Fruit fly (Drosophila melanogaster) whole organism, embryonic: ENCODE measurements around the gene Dpm1.

Source experiments
- Ada2b ChIP-seq: fragments of 200-800 bp; sonication (Bioruptor generic); IDR thresholded peaks from 2 replicates; pipeline ENCODE4 v1.3.6; 2022; ENCODE audit warnings: missing biosample characterization, missing genetic modification characterization
- CG10321 ChIP-seq: fragments of 200-800 bp; sonication (Bioruptor generic); IDR thresholded peaks from 2 replicates; pipeline ENCODE4 v1.3.6; 2022; ENCODE audit warnings: missing biosample characterization, missing genetic modification characterization
- CG12299 ChIP-seq: fragments of 200-800 bp; sonication (Bioruptor generic); optimal IDR thresholded peaks from 2 replicates; lab custom pipeline; 2018; ENCODE audit warnings: missing biosample characterization, mild to moderate bottlenecking, missing genetic modification characterization
- CG12744 ChIP-seq: fragments of 200-800 bp; sonication (Bioruptor generic); optimal IDR thresholded peaks from 2 replicates; lab custom pipeline; 2016; ENCODE audit warnings: missing biosample characterization, missing genetic modification characterization
- CG12769 ChIP-seq: fragments of 200-800 bp; sonication (Bioruptor generic); optimal IDR thresholded peaks from 2 replicates; lab custom pipeline; 2019; ENCODE audit warnings: missing biosample characterization, mild to moderate bottlenecking, missing genetic modification characterization, moderate library complexity
- CG13287 ChIP-seq: fragments of 200-800 bp; sonication (Bioruptor generic); IDR thresholded peaks from 2 replicates; pipeline ENCODE4 v1.3.6; 2022; ENCODE audit warnings: missing biosample characterization, missing genetic modification characterization; ENCODE audit not compliant: partially characterized antibody
- CG13424 ChIP-seq: fragments of 200-800 bp; sonication (Bioruptor generic); optimal IDR thresholded peaks from 2 replicates; lab custom pipeline; 2019; ENCODE audit warnings: missing biosample characterization, mild to moderate bottlenecking, missing genetic modification characterization, moderate library complexity
- CG14667 ChIP-seq: fragments of 200-800 bp; sonication (Bioruptor generic); IDR thresholded peaks from 2 replicates; pipeline ENCODE4 v1.3.6; 2022; ENCODE audit warnings: missing biosample characterization, missing genetic modification characterization
- CG17359 ChIP-seq: fragments of 200-800 bp; sonication (Bioruptor generic); optimal IDR thresholded peaks from 3 replicates; lab custom pipeline; 2018; ENCODE audit warnings: missing biosample characterization, mild to moderate bottlenecking, missing genetic modification characterization, moderate library complexity
- CG17361 ChIP-seq: fragments of 200-800 bp; sonication (Bioruptor generic); IDR thresholded peaks from 3 replicates; pipeline ENCODE4 v1.3.6; 2022; ENCODE audit warnings: missing biosample characterization, missing genetic modification characterization
- CG17802 ChIP-seq: fragments of 200-800 bp; sonication (Bioruptor generic); optimal IDR thresholded peaks from 2 replicates; lab custom pipeline; 2018; ENCODE audit warnings: missing biosample characterization, mild to moderate bottlenecking, missing genetic modification characterization, moderate library complexity
- CG18476 ChIP-seq: fragments of 200-800 bp; sonication (Bioruptor generic); optimal IDR thresholded peaks from 2 replicates; lab custom pipeline; 2016; ENCODE audit warnings: missing biosample characterization, mild to moderate bottlenecking, missing genetic modification characterization
- CG30020 ChIP-seq: fragments of 200-800 bp; optimal IDR thresholded peaks from 2 replicates; lab custom pipeline; 2019; ENCODE audit warnings: missing biosample characterization, mild to moderate bottlenecking, missing genetic modification characterization, moderate library complexity
- CG34422 ChIP-seq: fragments of 200-800 bp; sonication (Bioruptor generic); IDR thresholded peaks from 3 replicates; pipeline ENCODE4 v1.3.6; 2022; ENCODE audit warnings: missing biosample characterization, missing genetic modification characterization
- CG7839 ChIP-seq: fragments of 200-800 bp; sonication (Bioruptor generic); optimal IDR thresholded peaks from 3 replicates; lab custom pipeline; 2018; ENCODE audit warnings: missing biosample characterization, mild to moderate bottlenecking, missing genetic modification characterization, moderate library complexity
- CG7928 ChIP-seq: fragments of 200-800 bp; sonication (Bioruptor generic); optimal IDR thresholded peaks from 2 replicates; lab custom pipeline; 2017; ENCODE audit warnings: missing biosample characterization, mild to moderate bottlenecking, missing genetic modification characterization
- CG8290 ChIP-seq, 3 experiments: fragments of 200-800 bp; sonication (Bioruptor generic); optimal IDR thresholded peaks; 2 replicates each; lab custom pipeline; 2016 to 2019; ENCODE audit warnings: missing biosample characterization in 3 of 3, missing genetic modification characterization in 3 of 3, mild to moderate bottlenecking in 2 of 3, moderate library complexity in 1 of 3
- CG8765 ChIP-seq: fragments of 200-800 bp; sonication (Bioruptor generic); IDR thresholded peaks from 2 replicates; pipeline ENCODE4 v1.3.6; 2022; ENCODE audit warnings: missing biosample characterization, missing genetic modification characterization
- CG8924 ChIP-seq: fragments of 200-800 bp; optimal IDR thresholded peaks from 3 replicates; lab custom pipeline; 2019; ENCODE audit warnings: missing biosample characterization, mild to moderate bottlenecking, missing genetic modification characterization, moderate library complexity
- CG9437 ChIP-seq: fragments of 200-800 bp; sonication (Bioruptor generic); optimal IDR thresholded peaks from 2 replicates; lab custom pipeline; 2018; ENCODE audit warnings: missing biosample characterization, mild to moderate bottlenecking, missing genetic modification characterization
- CHES-1-like ChIP-seq: fragments of 200-800 bp; sonication (Bioruptor generic); optimal IDR thresholded peaks from 2 replicates; lab custom pipeline; 2016; ENCODE audit warnings: missing biosample characterization, missing genetic modification characterization
- CrebB ChIP-seq: fragments of 200-800 bp; sonication (Bioruptor generic); optimal IDR thresholded peaks from 3 replicates; lab custom pipeline; 2018; ENCODE audit warnings: missing biosample characterization, mild to moderate bottlenecking, missing genetic modification characterization
- MTF-1 ChIP-seq: fragments of 200-800 bp; sonication (Bioruptor generic); optimal IDR thresholded peaks from 2 replicates; lab custom pipeline; 2018; ENCODE audit warnings: missing biosample characterization, mild to moderate bottlenecking, missing genetic modification characterization, borderline replicate concordance
- Med ChIP-seq: fragments of 200-800 bp; sonication (Bioruptor generic); peaks from one replicate; lab custom pipeline; 2016; ENCODE audit warnings: missing biosample characterization, missing genetic modification characterization, mild to moderate bottlenecking, inconsistent platforms, moderate library complexity
- Mes4 ChIP-seq: fragments of 200-800 bp; sonication (Bioruptor generic); optimal IDR thresholded peaks from 2 replicates; lab custom pipeline; 2016; ENCODE audit warnings: missing biosample characterization, missing genetic modification characterization
- NfI ChIP-seq: fragments of 200-800 bp; sonication (Bioruptor generic); optimal IDR thresholded peaks from 3 replicates; lab custom pipeline; 2018; ENCODE audit warnings: missing biosample characterization, mild to moderate bottlenecking, missing genetic modification characterization, moderate library complexity
- Opbp ChIP-seq: fragments of 200-800 bp; sonication (Bioruptor generic); IDR thresholded peaks from 3 replicates; pipeline ENCODE4 v1.3.6; 2022; ENCODE audit warnings: missing biosample characterization, missing genetic modification characterization; ENCODE audit not compliant: partially characterized antibody
- Ravus ChIP-seq: fragments of 200-800 bp; sonication (Bioruptor generic); IDR thresholded peaks from 2 replicates; pipeline ENCODE4 v1.3.6; 2022; ENCODE audit warnings: missing biosample characterization, missing genetic modification characterization
- Rx ChIP-seq: fragments of 200-800 bp; sonication (Bioruptor generic); IDR thresholded peaks from 2 replicates; pipeline ENCODE4 v1.3.6; 2022; ENCODE audit warnings: missing biosample characterization, missing genetic modification characterization
- Tbp ChIP-seq: fragments of >200 bp; optimal IDR thresholded peaks from 2 replicates; lab custom pipeline; 2018; ENCODE audit warnings: missing biosample characterization, missing genetic modification characterization
- ash1 ChIP-seq: fragments of 200-800 bp; sonication (Bioruptor generic); optimal IDR thresholded peaks from 2 replicates; lab custom pipeline; 2018; ENCODE audit warnings: missing biosample characterization, mild to moderate bottlenecking, missing genetic modification characterization
- bcd ChIP-seq: fragments of 200-800 bp; sonication (Bioruptor generic); optimal IDR thresholded peaks from 2 replicates; lab custom pipeline; 2017; ENCODE audit warnings: missing biosample characterization, mild to moderate bottlenecking, missing genetic modification characterization
- cad ChIP-seq: fragments of >200 bp; optimal IDR thresholded peaks from 2 replicates; lab custom pipeline; 2017; ENCODE audit warnings: missing biosample characterization, missing genetic modification characterization
- cwo ChIP-seq: fragments of 200-800 bp; sonication (Bioruptor generic); optimal IDR thresholded peaks from 3 replicates; lab custom pipeline; 2017; ENCODE audit warnings: missing biosample characterization, missing genetic modification characterization, mild to moderate bottlenecking, moderate library complexity, missing genetic modification reagents
- ewg ChIP-seq: fragments of 200-800 bp; sonication (Bioruptor generic); optimal IDR thresholded peaks from 3 replicates; lab custom pipeline; 2017; ENCODE audit warnings: mild to moderate bottlenecking, missing biosample characterization, missing genetic modification reagents, missing genetic modification characterization
- gem ChIP-seq: fragments of 200-800 bp; sonication (Bioruptor generic); optimal IDR thresholded peaks from 2 replicates; lab custom pipeline; 2019; ENCODE audit warnings: missing biosample characterization, mild to moderate bottlenecking, missing genetic modification characterization, moderate library complexity
- hth ChIP-seq: fragments of >200 bp; optimal IDR thresholded peaks from 2 replicates; lab custom pipeline; 2017; ENCODE audit warnings: inconsistent platforms
- ken ChIP-seq: fragments of 200-800 bp; sonication (Bioruptor generic); IDR thresholded peaks from 3 replicates; pipeline ENCODE4 v1.3.6; 2022; ENCODE audit warnings: missing biosample characterization, missing genetic modification characterization
- klu ChIP-seq: fragments of 200-800 bp; sonication (Bioruptor generic); IDR thresholded peaks from 2 replicates; pipeline ENCODE4 v1.3.6; 2022; ENCODE audit warnings: missing biosample characterization, missing genetic modification characterization
- luna ChIP-seq: fragments of 200-800 bp; sonication (Bioruptor generic); optimal IDR thresholded peaks from 2 replicates; lab custom pipeline; 2016; ENCODE audit warnings: missing biosample characterization, missing genetic modification characterization
- odd ChIP-seq: fragments of 200-800 bp; sonication (Bioruptor generic); optimal IDR thresholded peaks from 2 replicates; lab custom pipeline; 2017; ENCODE audit warnings: missing biosample characterization, mild to moderate bottlenecking, missing genetic modification characterization
- sc ChIP-seq, 3 experiments: fragments of >200 bp in 2 of 3; fragments of 200-800 bp in 1 of 3; sonication (Bioruptor generic) in 1 of 3; optimal IDR thresholded peaks; 2 replicates in 2 of 3; 3 replicates in 1 of 3; lab custom pipeline; 2017; ENCODE audit warnings: mild to moderate bottlenecking in 1 of 3, missing biosample characterization in 1 of 3, missing genetic modification characterization in 1 of 3, missing genetic modification reagents in 1 of 3
- schlank ChIP-seq: fragments of 200-800 bp; sonication (Bioruptor generic); optimal IDR thresholded peaks from 2 replicates; lab custom pipeline; 2018; ENCODE audit warnings: missing biosample characterization, mild to moderate bottlenecking, missing genetic modification characterization
- shn ChIP-seq: fragments of 200-800 bp; sonication (Bioruptor generic); optimal IDR thresholded peaks from 3 replicates; lab custom pipeline; 2016; ENCODE audit warnings: missing biosample characterization, missing genetic modification characterization
- slp2 ChIP-seq: fragments of 200-800 bp; sonication (Bioruptor generic); optimal IDR thresholded peaks from 2 replicates; lab custom pipeline; 2016; ENCODE audit warnings: missing biosample characterization, missing genetic modification characterization
- so ChIP-seq: fragments of 200-800 bp; sonication (Bioruptor generic); IDR thresholded peaks from 3 replicates; pipeline ENCODE4 v1.3.6; 2022; ENCODE audit warnings: missing biosample characterization, missing genetic modification characterization
- sob ChIP-seq: fragments of 200-800 bp; sonication (Bioruptor generic); IDR thresholded peaks from 2 replicates; pipeline ENCODE4 v1.3.6; 2022; ENCODE audit warnings: missing biosample characterization, missing genetic modification characterization
- sug ChIP-seq: fragments of 200-800 bp; optimal IDR thresholded peaks from 2 replicates; lab custom pipeline; 2019; ENCODE audit warnings: missing biosample characterization, mild to moderate bottlenecking, missing genetic modification characterization, moderate library complexity
- trh ChIP-seq: fragments of 200-800 bp; sonication (Bioruptor generic); optimal IDR thresholded peaks from 2 replicates; lab custom pipeline; 2016; ENCODE audit warnings: missing biosample characterization, missing genetic modification characterization

Dpm1 gene

DNA sequence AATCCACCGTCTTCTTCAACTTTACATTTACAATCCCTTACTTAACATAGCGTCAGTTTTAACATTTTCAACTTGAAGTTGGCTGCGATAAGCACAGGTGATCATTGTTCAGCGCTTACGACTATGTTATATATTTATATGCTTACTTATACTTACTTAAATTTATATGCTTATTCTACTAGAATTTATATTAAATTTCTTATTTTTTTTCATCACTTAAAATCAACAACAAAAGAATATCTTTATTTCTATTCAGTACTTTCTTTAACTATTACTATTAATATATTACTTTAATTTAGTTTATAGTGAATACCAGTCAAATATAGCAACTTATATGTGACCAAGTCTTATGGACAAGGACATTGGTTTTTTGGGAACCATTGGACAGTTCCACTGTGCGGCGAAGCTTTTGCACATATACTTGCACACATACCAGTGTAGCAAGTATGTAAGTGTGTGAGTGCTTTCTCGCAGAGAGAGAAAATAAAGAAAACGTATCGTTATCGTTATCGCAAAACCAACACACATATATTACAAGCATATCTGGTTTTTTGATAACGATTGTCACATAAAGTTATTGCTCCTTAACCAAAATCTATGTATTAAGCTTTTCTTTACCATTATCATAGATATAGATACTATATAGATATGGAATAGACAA is 8.9 kb downstream of the Dpm1 start, which contains the start of gene Hasp (continued):
- TF ChIP-seq Rx (GFP tag; lab: Robert Waterston, UW) (no peak), CG12769 (tag; lab: Kevin White, UChicago) (no peak), CG34422 (GFP tag; lab: Robert Waterston, UW) (peak; percentile 30; the same call in 1 of the 3 replicates), ash1 (GFP tag; lab: Kevin White, UChicago) (no peak), CG17359 (tag; lab: Kevin White, UChicago) (peak; percentile 70), ken (peak; percentile 21; the same call in 1 of the 3 replicates), Ada2b (GFP tag; lab: Robert Waterston, UW) (0 out of 2 replicates have a peak, but pooled peaks have one; percentile 23), shn (no peak), Mes4 (GFP tag; lab: Kevin White, UChicago) (no peak), CG9437 (peak; percentile 12), cad (no peak), Ravus (GFP tag; lab: Robert Waterston, UW) (no peak), NfI (peak; percentile 35), MTF-1 (GFP tag; lab: Kevin White, UChicago) (peak; percentile 4), CG8765 (GFP tag; lab: Robert Waterston, UW) (no peak), CG7928 (GFP tag; lab: Kevin White, UChicago) (no peak), CG13424 (tag; lab: Kevin White, UChicago) (peak; percentile 51), CG8290 (GFP tag; optimal IDR thresholded peaks at IDR 0.05; lab: Kevin White, UChicago) (peak; percentile 54), CG8290 (tag; optimal IDR thresholded peaks at IDR 0.05; lab: Kevin White, UChicago) (no peak), CG17802 (tag; lab: Kevin White, UChicago) (no peak), CG7839 (tag; lab: Kevin White, UChicago) (peak; percentile 83), bcd (GFP tag; lab: Kevin White, UChicago) (peak; percentile 53), gem (tag; lab: Kevin White, UChicago) (no peak), sug (tag; lab: Kevin White, UChicago) (peak; percentile 42), odd (GFP tag; lab: Kevin White, UChicago) (no peak), trh (GFP tag; lab: Kevin White, UChicago) (peak; percentile 16), cwo (GFP tag; lab: Kevin White, UChicago) (peak; percentile 29), hth (lab: Kevin White, UChicago) (no peak), ewg (GFP tag; lab: Kevin White, UChicago) (peak; percentile 41), CG17361 (GFP tag; lab: Robert Waterston, UW) (peak; percentile 71; the same call in 2 of the 3 replicates), slp2 (GFP tag; lab: Kevin White, UChicago) (peak; percentile 31), CrebB (tag; lab: Kevin White, UChicago) (no peak), luna (GFP tag; lab: Kevin White, UChicago) (no peak), sob (GFP tag; lab: Robert Waterston, UW) (peak; percentile 65), klu (GFP tag; lab: Robert Waterston, UW) (no peak), Tbp (GFP tag; lab: Kevin White, UChicago) (no peak), CG14667 (no peak), CG12299 (tag; lab: Kevin White, UChicago) (no peak), CHES-1-like (GFP tag; lab: Kevin White, UChicago) (no peak), CG10321 (no peak), sc (optimal IDR thresholded peaks at IDR 0.05; lab: Kevin White, UChicago) (no peak), sc (GFP tag; optimal IDR thresholded peaks at IDR 0.05; lab: Kevin White, UChicago) (no peak), Opbp (GFP tag; lab: Robert Waterston, UW) (peak; percentile 84; the same call in 2 of the 3 replicates), CG13287 (peak; percentile 77), CG30020 (tag; lab: Kevin White, UChicago) (peak; percentile 2), CG18476 (GFP tag; lab: Kevin White, UChicago) (peak; percentile 42), Med (peak; percentile 81), CG12744 (GFP tag; lab: Kevin White, UChicago) (no peak), so (GFP tag; lab: Robert Waterston, UW) (0 out of 3 replicates have a peak, but pooled peaks have one; percentile 13), schlank (tag; lab: Kevin White, UChicago) (no peak), CG8924 (tag; lab: Kevin White, UChicago) (peak; percentile 9)
